Worm (Caenorhabditis elegans): ENCODE results near the gene nhr-129.

- TF ChIP-seq tbx-11 (GFP tag; IDR thresholded peaks at IDR 0.05) (no peak), B0310.2 (tag; optimal IDR thresholded peaks at IDR 0.05) (no peak), ets-7 (tag; optimal IDR thresholded peaks at IDR 0.05) (no peak)
Measured at ce11 chrV:13338037-13338436, 7.2 kb upstream of the nhr-129 start.

All from whole organism, early embryonic.